Fruit fly (Drosophila melanogaster) whole organism, pupa: ENCODE data around the gene CG10077.

Experiments
- CG10348 ChIP-seq: fragments of 200-800 bp; sonication (Bioruptor generic); IDR thresholded peaks from 2 replicates; pipeline ENCODE4 v1.3.6; 2022; ENCODE audit warnings: missing biosample characterization, missing genetic modification characterization
- CG12605 ChIP-seq: fragments of 200-800 bp; sonication (Bioruptor generic); IDR thresholded peaks from 2 replicates; pipeline ENCODE4 v1.3.6; 2022; ENCODE audit warnings: missing biosample characterization, missing genetic modification characterization
- CG13204 ChIP-seq: fragments of 200-800 bp; sonication (Bioruptor generic); optimal IDR thresholded peaks from 2 replicates; lab custom pipeline; 2018; ENCODE audit warnings: missing biosample characterization, mild to moderate bottlenecking, missing genetic modification characterization, moderate library complexity
- CG14655 ChIP-seq: fragments of 200-800 bp; sonication (Bioruptor generic); optimal IDR thresholded peaks from 3 replicates; lab custom pipeline; 2017; ENCODE audit warnings: mild to moderate bottlenecking, missing biosample characterization, missing genetic modification reagents, missing genetic modification characterization
- CG15710 ChIP-seq: fragments of 200-800 bp; sonication (Bioruptor generic); optimal IDR thresholded peaks from 2 replicates; lab custom pipeline; 2018; ENCODE audit warnings: missing biosample characterization, mild to moderate bottlenecking, missing genetic modification characterization, moderate library complexity
- CG17806 ChIP-seq: fragments of 200-800 bp; sonication (Bioruptor generic); optimal IDR thresholded peaks from 2 replicates; lab custom pipeline; 2018; ENCODE audit warnings: missing biosample characterization, mild to moderate bottlenecking, missing genetic modification characterization, moderate library complexity
- CG32121 ChIP-seq: fragments of 200-800 bp; sonication (Bioruptor generic); IDR thresholded peaks from 2 replicates; pipeline ENCODE4 v1.3.6; 2022; ENCODE audit warnings: missing biosample characterization, missing genetic modification characterization
- CG34367 ChIP-seq: fragments of 200-800 bp; sonication (Bioruptor generic); optimal IDR thresholded peaks from 2 replicates; lab custom pipeline; 2018; ENCODE audit warnings: missing biosample characterization, mild to moderate bottlenecking, missing genetic modification characterization
- CG4496 ChIP-seq: fragments of 200-800 bp; sonication (Bioruptor generic); IDR thresholded peaks from 3 replicates; pipeline ENCODE4 v1.3.6; 2022; ENCODE audit warnings: missing biosample characterization, missing genetic modification characterization
- CG8159 ChIP-seq: fragments of 200-800 bp; sonication (Bioruptor generic); optimal IDR thresholded peaks from 3 replicates; lab custom pipeline; 2018; ENCODE audit warnings: missing biosample characterization, mild to moderate bottlenecking, missing genetic modification characterization, moderate library complexity
- CG8301 ChIP-seq: fragments of 200-800 bp; sonication (Bioruptor generic); optimal IDR thresholded peaks from 2 replicates; lab custom pipeline; 2018; ENCODE audit warnings: missing biosample characterization, mild to moderate bottlenecking, missing genetic modification characterization
- CG9948 ChIP-seq: fragments of 200-800 bp; sonication (Bioruptor generic); optimal IDR thresholded peaks from 2 replicates; lab custom pipeline; 2018; ENCODE audit warnings: missing biosample characterization, mild to moderate bottlenecking, missing genetic modification characterization, moderate library complexity
- D1 ChIP-seq: fragments of 200-800 bp; sonication (Bioruptor generic); optimal IDR thresholded peaks from 2 replicates; lab custom pipeline; 2018; ENCODE audit warnings: missing biosample characterization, mild to moderate bottlenecking, missing genetic modification characterization, moderate library complexity
- EcR ChIP-seq: fragments of 200-800 bp; sonication (Bioruptor generic); optimal IDR thresholded peaks from 3 replicates; lab custom pipeline; 2019; ENCODE audit warnings: missing biosample characterization, missing genetic modification characterization, mild to moderate bottlenecking, moderate library complexity, missing genetic modification reagents
- Ets98B ChIP-seq: fragments of 200-800 bp; sonication (Bioruptor generic); IDR thresholded peaks from 2 replicates; pipeline ENCODE4 v1.3.6; 2022; ENCODE audit warnings: missing biosample characterization, missing genetic modification characterization
- Pif1A ChIP-seq: fragments of 200-800 bp; sonication (Bioruptor generic); optimal IDR thresholded peaks from 3 replicates; lab custom pipeline; 2016; ENCODE audit warnings: missing biosample characterization, missing genetic modification characterization
- Pif1B ChIP-seq: fragments of 200-800 bp; sonication (Bioruptor generic); optimal IDR thresholded peaks from 3 replicates; lab custom pipeline; 2016; ENCODE audit warnings: missing biosample characterization, missing genetic modification characterization
- Snoo ChIP-seq: fragments of 200-800 bp; sonication (Bioruptor generic); optimal IDR thresholded peaks from 3 replicates; lab custom pipeline; 2017; ENCODE audit warnings: missing biosample characterization, mild to moderate bottlenecking, missing genetic modification characterization, inconsistent platforms
- fd96Ca ChIP-seq: fragments of 200-800 bp; sonication (Bioruptor generic); IDR thresholded peaks from 3 replicates; pipeline ENCODE4 v1.3.6; 2022; ENCODE audit warnings: missing biosample characterization, missing genetic modification characterization
- gl ChIP-seq: fragments of 200-800 bp; sonication (Bioruptor generic); optimal IDR thresholded peaks from 2 replicates; lab custom pipeline; 2018; ENCODE audit warnings: missing biosample characterization, mild to moderate bottlenecking, missing genetic modification characterization
- rn ChIP-seq: fragments of 200-800 bp; sonication (Bioruptor generic); IDR thresholded peaks from 2 replicates; pipeline ENCODE4 v1.3.6; 2022; ENCODE audit warnings: missing biosample characterization, missing genetic modification characterization

The CG10077 gene

dm6 chr3L:6997410-6997809, 41.7 kb upstream of the CG10077 start:
- TF ChIP-seq CG15710 = no peak
- TF ChIP-seq CG12605 (GFP tag; lab: Robert Waterston, UW) = peak; percentile 68; the same call in 1 of the 2 replicates
- TF ChIP-seq, all 21 proteins: peak for 1

- TF ChIP-seq CG9948 (tag; lab: Kevin White, UChicago) = peak; percentile 29
- TF ChIP-seq Snoo (tag; lab: Kevin White, UChicago) = peak; percentile 3
- no peak for TF ChIP-seq EcR (GFP tag; lab: Kevin White, UChicago)
- no peak for TF ChIP-seq CG10348 (GFP tag; lab: Robert Waterston, UW)
- TF ChIP-seq Ets98B = peak; percentile 47; the same call in 1 of the 2 replicates
- TF ChIP-seq CG8301 (tag; lab: Kevin White, UChicago) = peak; percentile 59
- no peak for TF ChIP-seq D1 (tag; lab: Kevin White, UChicago)
- peak; percentile 59; the same call in 1 of the 3 replicates for TF ChIP-seq CG4496 (GFP tag; lab: Robert Waterston, UW)
- TF ChIP-seq fd96Ca (GFP tag; lab: Robert Waterston, UW) = 0 out of 3 replicates have a peak, but pooled peaks have one; percentile 34
- TF ChIP-seq CG13204 (GFP tag; lab: Kevin White, UChicago) = no peak
- peak; percentile 47 for TF ChIP-seq Pif1A (GFP tag; lab: Kevin White, UChicago)
- peak; percentile 59 for TF ChIP-seq CG14655 (GFP tag; lab: Kevin White, UChicago)
- no peak for TF ChIP-seq gl
- peak; percentile 20 for TF ChIP-seq CG17806 (tag; lab: Kevin White, UChicago)
- peak; percentile 6 for TF ChIP-seq CG34367 (tag; lab: Kevin White, UChicago)
- TF ChIP-seq rn (GFP tag; lab: Robert Waterston, UW) = no peak
- TF ChIP-seq CG8159 (tag; lab: Kevin White, UChicago) = peak; percentile 56
- no peak for TF ChIP-seq Pif1B (GFP tag; lab: Kevin White, UChicago)
- peak; percentile 74 for TF ChIP-seq CG32121 (GFP tag; lab: Robert Waterston, UW)
- TF ChIP-seq CG12605 (GFP tag; lab: Robert Waterston, UW) = no peak
- TF ChIP-seq CG15710 = peak; percentile 28
Observed at dm6 chr3L:6996907-6997306, 41.2 kb upstream of the CG10077 start.

dm6 chr3L:6995364-6995749, 39.7 kb upstream of the CG10077 start:
- TF ChIP-seq CG9948 (tag; lab: Kevin White, UChicago) = no peak
- TF ChIP-seq CG4496 (GFP tag; lab: Robert Waterston, UW) = no peak
- no peak for TF ChIP-seq rn (GFP tag; lab: Robert Waterston, UW)
- TF ChIP-seq CG13204 (GFP tag; lab: Kevin White, UChicago) = no peak
- TF ChIP-seq CG8301 (tag; lab: Kevin White, UChicago) = no peak
- no peak for TF ChIP-seq CG34367 (tag; lab: Kevin White, UChicago)
- no peak for TF ChIP-seq Ets98B
- no peak for TF ChIP-seq Pif1A (GFP tag; lab: Kevin White, UChicago)
- no peak for TF ChIP-seq CG32121 (GFP tag; lab: Robert Waterston, UW)
- TF ChIP-seq CG10348 (GFP tag; lab: Robert Waterston, UW) = no peak
- no peak for TF ChIP-seq CG12605 (GFP tag; lab: Robert Waterston, UW)
- TF ChIP-seq CG14655 (GFP tag; lab: Kevin White, UChicago) = no peak
- no peak for TF ChIP-seq CG15710
- no peak for TF ChIP-seq Pif1B (GFP tag; lab: Kevin White, UChicago)
- TF ChIP-seq Snoo (tag; lab: Kevin White, UChicago) = no peak
- TF ChIP-seq CG8159 (tag; lab: Kevin White, UChicago) = no peak
- TF ChIP-seq fd96Ca (GFP tag; lab: Robert Waterston, UW) = no peak
- no peak for TF ChIP-seq gl
- TF ChIP-seq CG17806 (tag; lab: Kevin White, UChicago) = no peak
- TF ChIP-seq EcR (GFP tag; lab: Kevin White, UChicago) = no peak

dm6 chr3L:6993350-6993749, 37.6 kb upstream of the CG10077 start:
- TF ChIP-seq fd96Ca (GFP tag; lab: Robert Waterston, UW) (no peak), D1 (tag; lab: Kevin White, UChicago) (no peak), CG8301 (tag; lab: Kevin White, UChicago) (no peak), CG12605 (GFP tag; lab: Robert Waterston, UW) (no peak), CG8159 (tag; lab: Kevin White, UChicago) (no peak), CG15710 (no peak), Ets98B (no peak), Pif1B (GFP tag; lab: Kevin White, UChicago) (no peak), gl (no peak), CG9948 (tag; lab: Kevin White, UChicago) (no peak), CG32121 (GFP tag; lab: Robert Waterston, UW) (no peak), EcR (GFP tag; lab: Kevin White, UChicago) (no peak), rn (GFP tag; lab: Robert Waterston, UW) (no peak), CG13204 (GFP tag; lab: Kevin White, UChicago) (no peak), CG34367 (tag; lab: Kevin White, UChicago) (no peak)

- TF ChIP-seq CG15710 = no peak
- no peak for TF ChIP-seq CG17806 (tag; lab: Kevin White, UChicago)
- TF ChIP-seq Snoo (tag; lab: Kevin White, UChicago) = no peak
- TF ChIP-seq gl = no peak
- TF ChIP-seq CG4496 (GFP tag; lab: Robert Waterston, UW) = no peak
- no peak for TF ChIP-seq CG14655 (GFP tag; lab: Kevin White, UChicago)
- no peak for TF ChIP-seq fd96Ca (GFP tag; lab: Robert Waterston, UW)
- TF ChIP-seq CG32121 (GFP tag; lab: Robert Waterston, UW) = no peak
- TF ChIP-seq CG10348 (GFP tag; lab: Robert Waterston, UW) = no peak
- no peak for TF ChIP-seq CG8301 (tag; lab: Kevin White, UChicago)
- no peak for TF ChIP-seq CG8159 (tag; lab: Kevin White, UChicago)
- TF ChIP-seq EcR (GFP tag; lab: Kevin White, UChicago) = no peak
- TF ChIP-seq, all 21 proteins: peak for 0
Observed at dm6 chr3L:6990288-6990687, 34.6 kb upstream of the CG10077 start, which contains the start of gene bin. Gene bin, plus strand, starts transcription at chr3L:6990622.
